Worm (Caenorhabditis elegans): ENCODE measurements around the gene T05E12.8.

T05E12.8 gene

DNA sequence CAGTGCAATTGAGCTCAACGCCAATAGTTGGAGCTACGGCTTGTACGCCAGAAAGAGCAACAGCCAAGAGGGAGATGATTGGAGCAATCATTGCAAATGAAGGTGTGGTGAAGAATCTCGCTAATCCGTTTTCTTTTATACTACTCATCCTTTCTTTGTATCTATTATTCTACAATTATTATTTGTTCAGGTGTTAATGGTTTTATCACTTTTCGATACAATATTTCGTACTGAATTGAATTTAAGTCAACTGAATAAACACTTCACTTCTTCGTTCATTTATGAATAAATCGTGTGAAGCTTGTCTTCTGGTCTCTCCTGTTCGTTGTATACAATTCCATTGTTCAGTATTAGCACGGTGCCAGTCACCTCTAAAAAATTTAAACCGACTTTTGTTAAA lies 39.4 kb downstream of the T05E12.8 start, which contains the start of gene ZK218.11:
Gene ZK218.11 (minus strand): TSS at position 101 of the 400 bp plus-strand sequence.
- TF ChIP-seq F22D6.2 (tag; optimal IDR thresholded peaks at IDR 0.05) (no peak), lsl-1 (GFP tag; optimal IDR thresholded peaks at IDR 0.05) (no peak), B0261.1 (tag; optimal IDR thresholded peaks at IDR 0.05) (no peak), lin-26 (GFP tag; IDR thresholded peaks at IDR 0.05) (no peak), madf-3 (GFP tag; IDR thresholded peaks at IDR 0.05) (no peak), lin-35 (GFP tag; optimal IDR thresholded peaks at IDR 0.05) (no peak), F57A8.1 (GFP tag; optimal IDR thresholded peaks at IDR 0.05) (no peak)
